Worm (Caenorhabditis elegans): ENCODE measurements around the gene chil-4.

The chil-4 gene

DNA sequence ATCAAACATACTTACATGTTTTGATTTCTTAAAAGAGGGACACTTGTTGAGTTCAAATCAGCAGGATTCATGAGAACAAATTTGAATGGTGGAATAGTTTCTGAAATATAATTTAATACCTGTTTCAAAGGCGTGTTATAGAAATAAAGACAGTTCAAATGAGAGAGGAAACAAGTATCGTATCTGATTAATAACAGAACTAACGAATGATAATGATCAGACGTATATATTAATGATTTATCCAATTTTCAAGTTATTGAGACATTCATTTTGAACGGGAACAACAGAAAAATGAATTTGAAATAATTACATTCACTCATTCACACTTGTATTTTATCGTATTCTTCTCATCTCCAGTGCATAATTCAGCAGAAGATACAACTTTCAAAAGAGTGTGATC, at the start of gene chil-4:
chil-4 (minus strand) TSS at position 101 of the 400 bp plus-strand sequence.
- TF ChIP-seq tab-1 (GFP tag; IDR thresholded peaks at IDR 0.05) (no peak), cog-1 (tag; optimal IDR thresholded peaks at IDR 0.05) (no peak), ztf-23 (GFP tag; IDR thresholded peaks at IDR 0.05) (no peak), flt-1 (GFP tag; IDR thresholded peaks at IDR 0.05) (no peak), T22C8.4 (GFP tag; IDR thresholded peaks at IDR 0.05) (no peak), med-1 (GFP tag; optimal IDR thresholded peaks at IDR 0.05; ENCODE audit: insufficient read depth) (no peak), ref-1 (GFP tag; conservative IDR thresholded peaks at IDR 0.05) (no peak), ztf-29 (GFP tag; IDR thresholded peaks at IDR 0.05) (no peak), klf-2 (GFP tag; conservative IDR thresholded peaks at IDR 0.05) (no peak)

- no peak for TF ChIP-seq tab-1 (GFP tag; IDR thresholded peaks at IDR 0.05)
- TF ChIP-seq ztf-23 (GFP tag; IDR thresholded peaks at IDR 0.05) = no peak
- TF ChIP-seq T22C8.4 (GFP tag; IDR thresholded peaks at IDR 0.05) = no peak
- no peak for TF ChIP-seq ref-1 (GFP tag; conservative IDR thresholded peaks at IDR 0.05)
- TF ChIP-seq ztf-29 (GFP tag; IDR thresholded peaks at IDR 0.05) = no peak
- no peak for TF ChIP-seq med-1 (GFP tag; optimal IDR thresholded peaks at IDR 0.05; ENCODE audit: insufficient read depth)
- TF ChIP-seq klf-2 (GFP tag; conservative IDR thresholded peaks at IDR 0.05) = no peak
- no peak for TF ChIP-seq cog-1 (tag; optimal IDR thresholded peaks at IDR 0.05)
Observed at ce11 chrII:9904459-9904858, 48.9 kb upstream of the chil-4 start.

DNA sequence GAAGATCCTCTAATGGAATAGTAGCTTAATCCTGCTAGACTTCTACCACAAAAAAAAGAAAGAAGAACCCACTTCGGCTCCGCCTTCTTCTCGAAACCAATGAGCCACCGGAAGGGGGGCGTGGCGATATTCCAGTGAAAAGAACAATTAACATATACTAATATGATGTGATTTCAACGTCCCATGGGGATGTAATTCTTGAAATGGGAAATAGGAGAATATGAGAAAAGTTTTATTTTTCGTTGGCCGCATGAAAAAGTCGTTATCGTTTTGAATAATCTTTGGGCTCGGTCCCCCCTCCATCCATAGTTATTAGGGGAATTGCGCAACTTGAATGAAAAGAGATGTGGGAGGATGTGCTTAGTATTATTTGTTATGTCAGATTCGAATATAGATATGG, 44.8 kb upstream of the chil-4 start, which contains the start of gene unc-4:
unc-4 (minus strand) TSS at position 101 of the 400 bp plus-strand sequence.
- no peak for TF ChIP-seq ref-1 (GFP tag; conservative IDR thresholded peaks at IDR 0.05)

DNA sequence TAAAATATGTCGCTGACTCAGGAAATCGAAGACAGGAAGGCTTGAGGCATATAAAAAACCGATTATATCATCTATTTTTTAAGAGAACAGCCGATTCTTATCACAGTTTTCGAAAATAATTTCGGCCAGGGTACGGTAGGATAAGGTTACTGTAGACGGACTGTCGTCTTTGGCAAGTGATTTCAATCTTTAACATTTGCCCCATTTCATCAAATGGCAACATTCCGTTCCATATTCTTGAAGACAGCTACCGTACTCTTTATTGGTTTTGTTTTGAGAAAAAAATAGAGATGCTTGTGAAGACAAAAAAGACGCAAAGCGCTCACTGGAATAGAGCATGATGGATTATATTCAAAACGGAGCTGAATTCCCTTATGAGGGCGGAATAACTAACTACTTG, 43.2 kb upstream of the chil-4 start:
- TF ChIP-seq cog-1 (tag; optimal IDR thresholded peaks at IDR 0.05) = no peak
- TF ChIP-seq ztf-23 (GFP tag; IDR thresholded peaks at IDR 0.05) = no peak
- no peak for TF ChIP-seq T22C8.4 (GFP tag; IDR thresholded peaks at IDR 0.05)
- no peak for TF ChIP-seq ztf-29 (GFP tag; IDR thresholded peaks at IDR 0.05)
- no peak for TF ChIP-seq flt-1 (GFP tag; IDR thresholded peaks at IDR 0.05)
- TF ChIP-seq ref-1 (GFP tag; conservative IDR thresholded peaks at IDR 0.05) = no peak
- TF ChIP-seq tab-1 (GFP tag; IDR thresholded peaks at IDR 0.05) = no peak

DNA sequence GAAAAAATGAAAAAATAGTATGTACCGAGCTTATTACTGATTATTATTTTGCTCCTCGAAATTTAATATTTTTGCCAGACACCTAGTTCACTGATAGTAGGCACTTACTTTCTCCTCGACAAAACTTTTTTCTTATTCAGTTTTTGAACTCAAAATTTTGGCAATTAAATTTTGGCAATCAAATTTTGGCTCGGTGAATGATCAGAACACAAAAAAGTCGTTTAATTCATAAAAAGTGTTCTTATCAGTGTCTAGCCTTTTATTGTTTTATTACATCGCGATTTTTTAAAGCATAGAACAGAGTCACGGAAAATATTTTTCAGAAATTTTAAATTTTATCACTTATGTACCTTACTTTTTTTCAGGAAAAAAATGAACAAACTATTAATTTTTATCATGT, 39.7 kb upstream of the chil-4 start:
- TF ChIP-seq ztf-29 (GFP tag; IDR thresholded peaks at IDR 0.05) (no peak), med-1 (GFP tag; optimal IDR thresholded peaks at IDR 0.05; ENCODE audit: insufficient read depth) (no peak), ref-1 (GFP tag; conservative IDR thresholded peaks at IDR 0.05) (no peak), tab-1 (GFP tag; IDR thresholded peaks at IDR 0.05) (no peak), ztf-23 (GFP tag; IDR thresholded peaks at IDR 0.05) (no peak), klf-2 (GFP tag; conservative IDR thresholded peaks at IDR 0.05) (no peak), cog-1 (tag; optimal IDR thresholded peaks at IDR 0.05) (no peak), T22C8.4 (GFP tag; IDR thresholded peaks at IDR 0.05) (no peak), flt-1 (GFP tag; IDR thresholded peaks at IDR 0.05) (no peak)

ce11 chrII:9894435-9894834, 38.9 kb upstream of the chil-4 start, which contains the start of gene F26C11.1:
TSS of gene F26C11.1 (plus strand) at chrII:9894735.
- no peak for TF ChIP-seq tab-1 (GFP tag; IDR thresholded peaks at IDR 0.05)
- TF ChIP-seq klf-2 (GFP tag; conservative IDR thresholded peaks at IDR 0.05) = no peak
- no peak for TF ChIP-seq ztf-29 (GFP tag; IDR thresholded peaks at IDR 0.05)
- TF ChIP-seq ztf-23 (GFP tag; IDR thresholded peaks at IDR 0.05) = no peak
- no peak for TF ChIP-seq T22C8.4 (GFP tag; IDR thresholded peaks at IDR 0.05)
- no peak for TF ChIP-seq cog-1 (tag; optimal IDR thresholded peaks at IDR 0.05)

- no peak for TF ChIP-seq tab-1 (GFP tag; IDR thresholded peaks at IDR 0.05)
- no peak for TF ChIP-seq ref-1 (GFP tag; conservative IDR thresholded peaks at IDR 0.05)
- TF ChIP-seq cog-1 (tag; optimal IDR thresholded peaks at IDR 0.05) = no peak
- TF ChIP-seq klf-2 (GFP tag; conservative IDR thresholded peaks at IDR 0.05) = no peak
- TF ChIP-seq ztf-29 (GFP tag; IDR thresholded peaks at IDR 0.05) = no peak
- TF ChIP-seq med-1 (GFP tag; optimal IDR thresholded peaks at IDR 0.05; ENCODE audit: insufficient read depth) = no peak
- TF ChIP-seq T22C8.4 (GFP tag; IDR thresholded peaks at IDR 0.05) = no peak
- no peak for TF ChIP-seq ztf-23 (GFP tag; IDR thresholded peaks at IDR 0.05)
- TF ChIP-seq flt-1 (GFP tag; IDR thresholded peaks at IDR 0.05) = no peak
Observed at ce11 chrII:9892409-9892808, 36.9 kb upstream of the chil-4 start, which contains the start of gene C08H9.16. TSS of gene C08H9.16 (plus strand) at chrII:9892778.

DNA sequence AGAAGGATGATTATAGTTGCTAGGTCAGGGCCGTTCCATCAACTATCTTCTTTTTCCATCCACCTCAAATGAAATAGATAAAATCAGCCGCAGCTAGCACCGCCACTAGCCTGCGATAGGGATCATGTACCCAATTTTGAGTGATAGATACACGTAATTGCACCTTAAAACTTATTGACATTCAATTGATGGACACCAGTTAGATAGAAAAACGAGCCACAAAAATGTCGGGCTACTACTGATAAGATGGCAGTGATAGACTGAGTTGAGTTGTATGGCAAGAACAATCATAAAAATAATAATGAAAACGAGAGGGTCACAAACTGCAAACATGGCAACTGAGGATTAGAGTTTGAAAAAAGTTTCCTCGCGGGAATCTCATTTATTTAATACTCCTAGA, 36.3 kb upstream of the chil-4 start:
- no peak for TF ChIP-seq ref-1 (GFP tag; conservative IDR thresholded peaks at IDR 0.05)
- TF ChIP-seq ztf-23 (GFP tag; IDR thresholded peaks at IDR 0.05) = no peak
- TF ChIP-seq T22C8.4 (GFP tag; IDR thresholded peaks at IDR 0.05) = no peak
- TF ChIP-seq tab-1 (GFP tag; IDR thresholded peaks at IDR 0.05) = no peak
- no peak for TF ChIP-seq flt-1 (GFP tag; IDR thresholded peaks at IDR 0.05)
- TF ChIP-seq med-1 (GFP tag; optimal IDR thresholded peaks at IDR 0.05; ENCODE audit: insufficient read depth) = no peak
- no peak for TF ChIP-seq klf-2 (GFP tag; conservative IDR thresholded peaks at IDR 0.05)
- TF ChIP-seq cog-1 (tag; optimal IDR thresholded peaks at IDR 0.05) = no peak
- no peak for TF ChIP-seq ztf-29 (GFP tag; IDR thresholded peaks at IDR 0.05)

- TF ChIP-seq klf-2 (GFP tag; conservative IDR thresholded peaks at IDR 0.05) (no peak), ztf-29 (GFP tag; IDR thresholded peaks at IDR 0.05) (no peak), ztf-23 (GFP tag; IDR thresholded peaks at IDR 0.05) (no peak), med-1 (GFP tag; optimal IDR thresholded peaks at IDR 0.05; ENCODE audit: insufficient read depth) (no peak), ref-1 (GFP tag; conservative IDR thresholded peaks at IDR 0.05) (no peak), cog-1 (tag; optimal IDR thresholded peaks at IDR 0.05) (no peak), tab-1 (GFP tag; IDR thresholded peaks at IDR 0.05) (no peak), flt-1 (GFP tag; IDR thresholded peaks at IDR 0.05) (no peak), T22C8.4 (GFP tag; IDR thresholded peaks at IDR 0.05) (no peak)
Observed at ce11 chrII:9891031-9891689, 35.6 kb upstream of the chil-4 start, which contains the start of gene vgln-1. TSS of gene vgln-1 (minus strand) at chrII:9891081.

DNA sequence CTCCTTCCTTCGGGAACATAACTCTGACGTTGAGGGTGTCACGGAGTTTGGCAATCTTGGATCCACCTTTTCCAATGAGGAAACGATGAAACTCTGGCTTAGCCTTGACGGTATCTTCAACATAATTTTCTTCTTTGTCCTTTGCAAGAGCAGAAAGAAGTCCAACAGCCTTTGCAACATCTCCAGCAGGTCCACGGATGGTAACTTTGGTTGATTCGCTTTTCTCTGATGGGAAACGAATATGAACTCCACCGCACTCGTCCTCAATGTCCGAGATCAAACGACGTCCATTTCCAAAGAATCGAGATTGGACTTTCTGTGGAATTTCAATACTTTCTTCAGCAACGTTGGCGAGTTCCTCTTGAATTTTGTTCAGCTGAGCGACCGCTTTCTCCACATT, 33.0 kb upstream of the chil-4 start:
- TF ChIP-seq tab-1 (GFP tag; IDR thresholded peaks at IDR 0.05) (no peak), med-1 (GFP tag; optimal IDR thresholded peaks at IDR 0.05; ENCODE audit: insufficient read depth) (no peak), ztf-23 (GFP tag; IDR thresholded peaks at IDR 0.05) (no peak), klf-2 (GFP tag; conservative IDR thresholded peaks at IDR 0.05) (no peak), ztf-29 (GFP tag; IDR thresholded peaks at IDR 0.05) (no peak), cog-1 (tag; optimal IDR thresholded peaks at IDR 0.05) (no peak), flt-1 (GFP tag; IDR thresholded peaks at IDR 0.05) (no peak), ref-1 (GFP tag; conservative IDR thresholded peaks at IDR 0.05) (no peak), T22C8.4 (GFP tag; IDR thresholded peaks at IDR 0.05) (no peak)
